Worm (Caenorhabditis elegans) whole organism, L4 larva: ENCODE results near the gene clec-26.

Experiments
- lsy-2 ChIP-seq, 2 experiments: fragments of 150-350 bp in 1 of 2; sonication (generic microtip) in 1 of 2; optimal IDR thresholded peaks; 2 replicates each; lab custom pipeline; 2014 to 2017; ENCODE audit warnings: missing biosample characterization in 2 of 2, missing genetic modification characterization in 2 of 2
- pha-4 ChIP-seq, 2 experiments: fragments of 150-350 bp in 1 of 2; fragments of 200-800 bp in 1 of 2; sonication (Bioruptor generic) in 1 of 2; IDR thresholded peaks in 1 of 2; optimal IDR thresholded peaks in 1 of 2; 2 replicates each; pipeline versions ENCODE4 v1.3.6 to Lab custom; 2014 to 2022; ENCODE audit warnings: missing genetic modification characterization in 2 of 2, missing genetic modification reagents in 2 of 2, missing biosample characterization in 1 of 2, missing compliant biosample characterization in 1 of 2
- rbr-2 ChIP-seq: sonication (generic microtip); optimal IDR thresholded peaks from 2 replicates; lab custom pipeline; 2016; ENCODE audit warnings: missing genotype, missing genetic modification characterization, missing compliant biosample characterization

- TF ChIP-seq pha-4 (GFP tag; IDR thresholded peaks at IDR 0.05; lab: Robert Waterston, UW) (no peak), pha-4 (tag; optimal IDR thresholded peaks at IDR 0.05; lab: Kevin White, UChicago) (no peak), rbr-2 (tag; lab: Kevin White, UChicago) (no peak), lsy-2 (tag; optimal IDR thresholded peaks at IDR 0.05; lab: Kevin White, UChicago) (no peak)
Measured at ce11 chrV:16871387-16871786, 23.0 kb downstream of the clec-26 start, which contains the start of gene thn-4.
